Fruit fly (Drosophila melanogaster): ENCODE measurements around the gene Mgat3.

Gene Mgat3

DNA sequence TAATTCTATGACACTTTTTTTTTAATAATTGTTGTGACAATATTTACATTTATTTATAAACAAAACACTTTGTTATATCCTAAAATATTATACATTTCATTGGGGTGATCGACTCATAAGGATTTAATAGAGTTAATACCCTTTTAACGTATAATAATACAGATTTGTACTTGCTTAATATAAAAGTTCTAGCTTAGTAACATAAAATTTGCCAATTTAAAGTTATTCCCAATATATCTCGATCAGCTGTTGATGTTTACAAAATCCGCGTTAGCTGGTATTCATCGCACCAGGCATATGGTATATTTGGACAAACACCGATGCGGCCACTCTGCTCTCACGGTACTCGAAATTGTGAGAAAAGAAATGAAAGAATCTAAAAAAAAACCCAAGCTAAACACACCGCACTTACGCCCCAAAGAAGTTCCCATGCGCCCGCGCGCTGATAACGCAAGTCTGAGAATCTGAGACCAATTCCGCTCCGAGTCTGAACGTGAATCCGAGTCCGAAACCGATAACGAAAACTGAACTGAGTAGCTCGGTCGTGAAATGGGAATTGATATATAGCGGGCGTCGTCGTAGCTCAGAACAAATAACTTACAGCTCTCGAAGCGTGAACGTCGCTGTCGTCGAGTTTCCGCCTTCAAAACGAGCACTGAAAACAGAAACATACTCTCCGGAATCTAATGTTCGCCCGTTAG, 21.2 kb upstream of the Mgat3 start, which contains the start of gene Pect:
TSS of gene Pect (plus strand) at position 326 of the 701 bp plus-strand sequence.
- peak; percentile 21 for TF ChIP-seq CG17801 (GFP tag; optimal IDR thresholded peaks at IDR 0.05; ENCODE audit: partially characterized antibody)

DNA sequence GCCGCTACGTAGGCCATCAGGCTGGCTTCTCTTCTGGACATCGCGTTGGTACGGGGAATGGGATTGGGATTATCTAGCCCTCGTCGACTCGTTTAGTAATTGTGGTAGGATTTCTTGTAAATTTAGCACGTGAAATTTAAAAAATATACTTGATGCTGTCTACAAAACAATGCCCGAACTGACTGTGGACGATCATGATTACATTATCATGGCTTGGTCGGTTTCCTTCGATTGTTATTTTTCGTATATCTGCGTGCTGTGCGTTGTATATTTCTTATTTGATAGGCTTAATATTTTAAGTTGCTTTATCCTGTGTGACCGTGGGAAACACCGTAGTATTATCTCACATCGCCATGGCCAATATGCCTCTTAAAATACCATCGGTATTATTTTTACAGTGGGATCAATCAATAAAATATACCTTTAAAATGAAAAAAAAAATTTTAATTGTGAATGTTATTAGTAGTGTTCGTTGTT, 20.6 kb upstream of the Mgat3 start, which contains the start of gene CG16972:
TSS of gene CG16972 (minus strand) at position 336 of the 477 bp plus-strand sequence.
- peak; percentile 12 for TF ChIP-seq CG17801 (GFP tag; optimal IDR thresholded peaks at IDR 0.05; ENCODE audit: partially characterized antibody)

DNA sequence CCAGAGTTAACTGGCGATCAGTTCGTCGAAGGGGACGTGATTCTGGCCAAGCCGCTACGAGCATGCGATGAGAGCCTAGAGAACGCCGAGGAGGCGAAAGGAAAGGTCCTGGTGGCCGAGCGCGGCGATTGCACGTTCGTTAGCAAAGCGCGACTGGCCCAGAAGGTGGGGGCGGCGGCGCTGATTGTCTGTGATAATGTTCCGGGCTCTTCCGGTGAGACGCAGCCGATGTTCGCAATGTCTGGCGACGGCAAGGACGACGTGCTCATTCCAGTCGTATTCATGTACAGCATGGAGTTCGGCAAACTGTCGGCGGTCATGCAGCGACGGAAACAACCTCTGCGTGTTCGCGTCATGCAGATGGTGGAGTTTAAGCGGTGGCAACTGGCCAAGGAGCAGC, 13.4 kb upstream of the Mgat3 start:
- no peak for TF ChIP-seq CG17801 (GFP tag; optimal IDR thresholded peaks at IDR 0.05; ENCODE audit: partially characterized antibody)

DNA sequence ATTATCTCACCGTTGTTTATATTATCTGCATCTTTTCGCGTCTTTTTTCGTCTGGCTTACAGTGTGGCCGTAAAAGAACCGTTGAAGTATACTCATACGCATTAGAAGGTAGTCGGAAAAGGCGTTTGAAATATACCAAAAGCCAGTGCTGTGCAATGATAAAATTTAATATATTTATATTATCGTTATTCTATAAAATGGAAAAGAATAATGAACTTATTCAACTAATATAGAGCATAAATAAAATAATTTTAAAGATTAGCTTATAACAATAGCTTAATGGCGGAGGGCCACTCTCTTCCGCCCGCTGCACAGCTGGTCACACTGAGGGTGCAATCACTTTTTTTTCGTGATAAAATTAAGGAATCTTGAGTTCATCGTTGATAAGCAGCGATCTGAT, 9.5 kb upstream of the Mgat3 start, which contains the start of the genes CG16974 and Edem2:
TSS of gene CG16974 (minus strand) at position 86 of the 400 bp plus-strand sequence.
TSS of gene Edem2 (plus strand) at position 308 of the 400 bp plus-strand sequence.
- peak; percentile 78 for TF ChIP-seq CG17801 (GFP tag; optimal IDR thresholded peaks at IDR 0.05; ENCODE audit: partially characterized antibody)

DNA sequence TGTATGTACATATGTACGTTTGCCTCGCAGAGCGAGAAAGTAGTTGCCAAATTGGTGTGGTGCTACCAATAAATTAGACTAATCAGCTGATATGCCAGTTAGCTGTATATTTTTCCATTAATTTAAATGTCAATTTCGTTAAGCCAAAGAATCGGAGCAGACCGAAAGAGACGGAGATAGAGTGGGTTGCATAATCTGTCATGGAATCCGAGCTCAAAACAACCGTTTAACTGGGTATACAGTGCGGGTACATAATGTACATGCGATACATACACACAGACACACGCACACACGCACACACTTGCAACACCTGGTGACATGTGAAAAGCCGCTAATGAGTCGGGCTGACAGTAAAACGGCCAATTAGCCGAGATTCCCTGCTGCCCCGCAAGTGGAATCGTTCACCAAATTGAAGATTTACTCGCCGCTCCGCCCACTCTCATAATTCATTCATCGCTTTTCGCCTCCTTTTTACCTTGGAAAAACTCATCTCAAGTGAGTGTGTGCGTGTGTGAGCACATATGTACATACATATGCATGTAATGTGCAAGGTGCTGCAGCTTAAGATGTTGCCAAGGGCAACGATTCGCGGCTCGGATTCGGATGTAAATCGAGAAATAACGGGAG, 8.8 kb upstream of the Mgat3 start:
- no peak for TF ChIP-seq CG17801 (GFP tag; optimal IDR thresholded peaks at IDR 0.05; ENCODE audit: partially characterized antibody)

DNA sequence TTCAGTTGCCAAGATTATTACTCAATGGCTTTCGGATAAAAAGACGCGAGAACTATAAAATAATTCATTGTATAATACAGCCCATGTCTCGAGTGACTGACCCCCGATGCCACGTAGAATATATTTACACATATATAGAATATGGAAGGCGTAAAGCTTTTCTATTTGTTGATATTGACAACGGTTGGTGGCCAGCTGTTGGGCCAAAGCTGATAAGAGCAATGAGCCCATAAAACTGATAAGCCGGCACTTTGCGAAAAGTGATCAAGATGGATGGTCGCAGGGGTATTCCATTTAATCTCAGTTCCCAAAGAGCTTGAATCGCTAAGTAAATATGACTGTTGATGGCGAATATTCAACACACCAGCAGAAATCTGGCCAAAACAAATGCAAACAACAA, 8.1 kb upstream of the Mgat3 start:
- peak; percentile 23 for TF ChIP-seq CG17801 (GFP tag; optimal IDR thresholded peaks at IDR 0.05; ENCODE audit: partially characterized antibody)

DNA sequence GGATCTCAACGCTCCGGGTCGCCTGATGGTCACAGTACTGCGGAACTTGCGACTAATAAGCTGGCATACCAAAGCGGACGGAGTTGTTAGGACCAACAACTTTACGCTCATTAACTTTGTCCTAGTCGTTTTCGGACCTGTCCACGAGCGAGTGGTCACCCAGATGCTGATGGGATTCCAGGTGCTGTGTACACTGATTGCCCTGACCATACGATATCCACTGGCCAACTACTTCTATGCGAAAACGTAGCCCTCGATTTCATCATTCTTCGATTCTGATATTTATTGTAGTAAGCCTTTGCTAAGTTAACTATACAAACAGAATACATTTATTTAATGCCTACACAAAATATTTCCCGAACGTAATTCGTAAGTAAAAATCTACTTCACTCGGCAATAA, 754 bp upstream of the Mgat3 start, which contains the start of gene Rsph1:
TSS of gene Rsph1 (plus strand) at position 301 of the 400 bp plus-strand sequence.
- TF ChIP-seq CG17801 (GFP tag; optimal IDR thresholded peaks at IDR 0.05; ENCODE audit: partially characterized antibody): no peak

DNA sequence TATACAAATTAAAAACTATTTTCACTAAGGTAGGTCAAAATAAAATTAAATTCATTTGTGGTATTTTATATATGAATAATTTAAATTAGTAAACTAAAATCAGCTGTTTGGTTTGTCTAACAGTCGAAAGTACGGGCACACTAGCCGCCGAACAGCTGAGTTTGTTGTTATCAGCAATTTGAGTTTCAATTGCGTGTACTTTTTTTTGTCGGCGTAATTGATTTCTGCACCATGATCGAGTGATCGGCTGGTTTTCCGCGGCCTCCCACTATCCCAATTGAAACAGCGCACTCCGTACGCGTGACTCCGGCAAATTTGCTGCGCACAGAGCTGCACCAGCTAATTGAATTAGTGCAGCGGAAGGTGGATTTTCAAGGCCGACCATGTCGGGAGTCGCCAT, 3.3 kb downstream of the Mgat3 start, which contains the start of gene Alg7:
TSS of gene Alg7 (plus strand) at position 153 of the 400 bp plus-strand sequence.
- peak; percentile 21 for TF ChIP-seq CG17801 (GFP tag; optimal IDR thresholded peaks at IDR 0.05; ENCODE audit: partially characterized antibody)

DNA sequence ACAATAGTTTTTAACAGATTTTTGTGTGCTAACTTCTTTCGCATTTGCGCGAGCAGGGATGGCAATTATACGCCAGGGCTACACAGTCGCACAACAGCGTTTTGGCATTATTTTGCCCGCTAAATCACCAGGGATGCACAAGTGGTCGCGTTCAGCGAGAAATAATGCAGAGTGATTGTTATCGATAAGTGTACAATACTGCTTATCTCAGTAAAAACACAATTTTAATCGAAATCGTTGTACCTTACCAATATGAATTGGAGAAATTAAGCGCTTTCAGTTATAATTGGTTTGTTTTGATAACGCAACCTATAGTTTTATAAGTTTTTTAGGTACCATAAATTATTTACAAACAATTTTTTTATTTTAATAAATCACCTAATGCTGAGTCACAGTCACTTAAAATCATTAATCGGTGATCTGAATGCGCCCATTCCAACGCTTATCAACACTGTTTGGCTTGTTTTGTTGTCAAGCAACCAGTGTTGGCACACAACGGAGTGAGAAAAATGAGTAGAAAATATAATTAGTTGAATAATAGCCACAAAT, 5.6 kb downstream of the Mgat3 start, which contains the start of the genes Sfmbt and CG5439:
TSS of gene Sfmbt (minus strand) at position 85 of the 549 bp plus-strand sequence.
TSS of gene CG5439 (plus strand) at position 450 of the 549 bp plus-strand sequence.
- peak; percentile 62 for TF ChIP-seq CG17801 (GFP tag; optimal IDR thresholded peaks at IDR 0.05; ENCODE audit: partially characterized antibody)

DNA sequence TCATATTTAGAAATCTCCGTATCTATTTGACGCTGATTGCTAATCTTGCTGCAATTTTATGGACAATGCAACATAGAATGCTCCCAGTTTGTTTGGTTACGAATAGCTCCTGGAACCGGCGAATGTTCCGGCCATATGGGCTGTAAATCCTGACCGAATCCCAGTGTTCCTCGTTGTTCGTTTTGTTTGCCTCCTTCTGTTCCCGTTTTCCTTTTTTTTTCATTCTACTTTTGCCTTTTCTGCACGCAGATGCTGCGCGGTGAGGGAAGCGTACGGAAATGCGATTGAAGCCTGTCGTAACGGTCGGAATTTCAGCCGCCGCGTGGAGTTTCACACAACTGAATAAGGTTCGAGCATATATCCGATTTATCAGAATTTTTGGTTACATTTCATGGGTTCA, 6.3 kb downstream of the Mgat3 start, which contains the start of gene CG43925:
TSS of gene CG43925 (plus strand) at position 301 of the 400 bp plus-strand sequence.
- no peak for TF ChIP-seq CG17801 (GFP tag; optimal IDR thresholded peaks at IDR 0.05; ENCODE audit: partially characterized antibody)

DNA sequence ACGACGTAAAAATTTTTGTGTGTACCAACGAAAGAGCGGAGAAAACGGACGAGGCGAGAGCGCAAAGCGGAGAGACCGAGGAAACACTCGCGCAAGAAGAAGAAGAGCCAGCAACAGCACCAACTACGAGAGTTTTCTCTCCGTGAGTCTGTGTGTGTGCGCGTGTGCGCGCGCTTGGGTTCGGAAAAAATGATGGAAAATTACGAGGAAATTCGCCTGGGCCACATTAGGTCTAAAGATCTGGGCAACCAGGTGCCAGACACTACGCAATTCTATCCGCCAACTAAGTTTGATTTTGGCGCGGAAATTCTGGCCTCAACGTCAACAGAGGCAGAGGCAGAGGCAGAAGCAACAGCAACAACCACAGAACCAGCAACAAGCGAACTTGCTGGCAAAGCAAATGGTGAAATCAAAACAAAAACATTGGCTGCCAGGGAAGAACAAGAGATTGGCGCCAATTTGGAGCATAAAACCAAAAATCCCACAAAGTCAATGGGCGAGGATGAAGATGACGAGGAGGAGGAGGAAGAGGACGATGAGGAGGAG, 16.5 kb downstream of the Mgat3 start, which contains the start of gene DnaJ-H:
TSS of gene DnaJ-H (minus strand) at position 271 of the 546 bp plus-strand sequence.
- no peak for TF ChIP-seq CG17801 (GFP tag; optimal IDR thresholded peaks at IDR 0.05; ENCODE audit: partially characterized antibody)

DNA sequence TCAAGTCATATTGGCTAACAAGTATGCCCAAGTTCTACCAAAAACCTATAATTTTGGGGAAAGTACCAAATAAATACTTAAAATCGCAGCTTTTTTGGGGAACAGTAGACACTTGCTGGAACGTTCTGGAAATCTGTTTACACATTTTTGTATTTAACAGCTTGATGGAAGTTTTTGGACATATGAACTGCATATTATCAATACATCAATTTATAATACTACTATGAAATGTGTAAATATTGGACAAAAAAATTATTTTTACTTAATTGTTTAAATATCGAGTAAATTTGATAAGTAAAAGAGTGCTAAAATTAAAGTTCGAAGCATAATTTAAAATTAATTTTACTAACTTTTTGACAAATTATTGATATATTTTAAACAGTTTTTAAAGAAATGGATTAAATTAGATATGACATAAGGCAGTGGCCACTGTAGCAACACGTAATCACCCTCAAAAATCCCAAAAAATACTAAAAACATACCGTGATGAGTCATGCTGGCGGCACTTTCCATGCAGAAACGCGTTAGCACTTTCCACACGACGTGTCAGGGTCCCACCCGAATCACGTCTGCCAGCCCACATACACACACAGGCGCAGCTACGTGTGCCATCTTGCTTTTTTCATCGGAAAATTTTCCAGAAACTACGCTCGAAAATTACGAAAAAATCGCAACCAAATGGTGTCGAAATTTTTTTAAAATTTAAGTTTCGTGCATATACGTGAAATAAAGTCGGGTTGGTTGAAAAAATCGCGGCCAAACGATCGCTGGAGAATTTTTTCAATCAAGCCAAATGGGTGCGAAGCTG, 17.2 kb downstream of the Mgat3 start, which contains the start of gene Sirt1:
TSS of gene Sirt1 (plus strand) at position 571 of the 808 bp plus-strand sequence.
- TF ChIP-seq CG17801 (GFP tag; optimal IDR thresholded peaks at IDR 0.05; ENCODE audit: partially characterized antibody): peak; percentile 65

DNA sequence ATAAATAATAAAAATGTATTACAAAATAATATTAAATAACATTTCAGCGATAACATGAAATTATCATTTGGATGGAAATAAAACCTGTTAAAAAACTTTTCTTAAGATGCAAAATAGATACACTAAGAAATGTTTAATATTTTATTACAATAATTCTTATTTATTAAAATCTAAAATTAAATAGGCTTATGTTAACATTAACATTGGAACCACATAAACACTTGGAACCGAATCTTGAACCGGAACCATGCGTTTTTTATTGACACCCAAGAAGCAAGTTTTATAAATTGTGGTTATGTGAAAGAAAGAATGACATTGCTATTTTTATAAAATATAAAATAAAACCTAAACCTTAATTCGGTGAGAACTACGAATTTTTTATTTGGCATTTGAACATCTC, 22.2 kb downstream of the Mgat3 start, which contains the start of gene kmg:
TSS of gene kmg (plus strand) at position 301 of the 400 bp plus-strand sequence.
- no peak for TF ChIP-seq CG17801 (GFP tag; optimal IDR thresholded peaks at IDR 0.05; ENCODE audit: partially characterized antibody)

DNA sequence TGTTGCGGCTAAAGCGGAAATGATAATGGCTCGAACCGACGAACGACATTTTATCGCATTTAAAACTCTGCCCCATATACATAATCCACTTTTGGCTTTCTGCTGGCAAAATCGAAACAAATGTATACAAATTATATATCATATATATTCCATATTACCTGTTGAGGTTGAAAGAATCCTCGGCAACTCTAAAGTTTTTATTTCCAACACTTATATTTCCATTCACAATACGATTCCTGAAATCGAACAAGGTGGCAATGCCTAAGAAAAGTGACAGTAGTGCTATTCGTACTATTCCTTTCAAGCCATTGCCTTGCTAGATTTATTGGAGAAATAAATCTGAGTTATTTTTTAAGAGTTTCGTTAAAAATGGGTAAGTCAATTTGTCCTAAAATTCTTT, 23.9 kb downstream of the Mgat3 start, which contains the start of gene Pk34A:
TSS of gene Pk34A (plus strand) at position 301 of the 400 bp plus-strand sequence.
- TF ChIP-seq CG17801 (GFP tag; optimal IDR thresholded peaks at IDR 0.05; ENCODE audit: partially characterized antibody): no peak
